Worm (Caenorhabditis elegans): ENCODE data around the gene M04B2.2.

The M04B2.2 gene

DNA sequence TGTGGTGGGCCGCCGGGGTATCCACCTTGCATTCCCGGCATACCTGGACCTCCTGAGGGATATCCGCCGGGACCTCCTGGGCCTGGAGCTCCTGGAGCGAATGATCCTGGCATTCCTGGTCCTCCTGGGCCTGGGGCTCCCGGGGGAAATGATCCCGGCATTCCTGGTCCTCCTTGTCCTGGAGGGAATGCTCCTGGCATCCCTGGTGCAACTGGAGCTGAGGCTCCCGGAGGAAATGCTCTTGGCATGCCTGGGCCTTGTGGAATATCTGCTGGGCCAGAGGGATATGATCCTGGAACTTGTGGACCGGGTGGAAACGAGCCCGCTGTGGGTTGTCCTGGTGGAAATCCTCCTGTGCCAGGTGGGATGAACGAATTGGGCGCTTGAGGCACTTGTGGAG is 37.2 kb downstream of the M04B2.2 start:
- TF ChIP-seq med-1 (GFP tag; optimal IDR thresholded peaks at IDR 0.05; ENCODE audit: insufficient read depth): no peak
- TF ChIP-seq flt-1 (GFP tag; IDR thresholded peaks at IDR 0.05): no peak
- no peak for TF ChIP-seq ref-1 (GFP tag; conservative IDR thresholded peaks at IDR 0.05)
- no peak for TF ChIP-seq cog-1 (tag; optimal IDR thresholded peaks at IDR 0.05)
- TF ChIP-seq ztf-23 (GFP tag; IDR thresholded peaks at IDR 0.05): no peak
- no peak for TF ChIP-seq T22C8.4 (GFP tag; IDR thresholded peaks at IDR 0.05)
- no peak for TF ChIP-seq klf-2 (GFP tag; conservative IDR thresholded peaks at IDR 0.05)
- TF ChIP-seq ztf-29 (GFP tag; IDR thresholded peaks at IDR 0.05): no peak
- TF ChIP-seq tab-1 (GFP tag; IDR thresholded peaks at IDR 0.05): no peak

DNA sequence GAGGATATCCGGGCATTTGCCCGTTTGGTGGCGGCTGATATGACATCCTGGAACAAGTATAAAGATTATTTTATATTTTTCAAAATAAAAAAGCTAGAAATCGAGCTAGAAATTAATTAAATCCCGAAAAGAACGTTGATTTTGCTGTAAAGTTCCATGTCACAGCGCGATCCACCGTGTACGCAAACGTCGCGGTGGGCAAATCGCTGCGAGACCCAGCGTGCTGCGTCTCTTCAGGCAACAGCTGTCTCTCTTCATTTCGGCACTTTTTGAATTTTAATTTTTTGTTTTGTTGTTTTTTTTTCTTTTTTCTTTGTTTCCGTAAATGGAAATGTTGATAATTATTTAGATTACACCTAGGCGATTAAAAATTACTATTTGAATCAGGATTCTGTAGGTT is 38.3 kb downstream of the M04B2.2 start, which contains the start of gene sec-24.1:
Gene sec-24.1, minus strand, starts transcription at position 49 of the 400 bp plus-strand sequence.
- peak; percentile 75 for TF ChIP-seq cog-1 (tag; optimal IDR thresholded peaks at IDR 0.05)
- no peak for TF ChIP-seq flt-1 (GFP tag; IDR thresholded peaks at IDR 0.05)

ce11 chrIV:11568249-11568940 is 40.5 kb downstream of the M04B2.2 start:
- TF ChIP-seq ref-1 (GFP tag; conservative IDR thresholded peaks at IDR 0.05): no peak
- no peak for TF ChIP-seq cog-1 (tag; optimal IDR thresholded peaks at IDR 0.05)
- no peak for TF ChIP-seq flt-1 (GFP tag; IDR thresholded peaks at IDR 0.05)
- TF ChIP-seq ztf-23 (GFP tag; IDR thresholded peaks at IDR 0.05): no peak
- no peak for TF ChIP-seq med-1 (GFP tag; optimal IDR thresholded peaks at IDR 0.05; ENCODE audit: insufficient read depth)

DNA sequence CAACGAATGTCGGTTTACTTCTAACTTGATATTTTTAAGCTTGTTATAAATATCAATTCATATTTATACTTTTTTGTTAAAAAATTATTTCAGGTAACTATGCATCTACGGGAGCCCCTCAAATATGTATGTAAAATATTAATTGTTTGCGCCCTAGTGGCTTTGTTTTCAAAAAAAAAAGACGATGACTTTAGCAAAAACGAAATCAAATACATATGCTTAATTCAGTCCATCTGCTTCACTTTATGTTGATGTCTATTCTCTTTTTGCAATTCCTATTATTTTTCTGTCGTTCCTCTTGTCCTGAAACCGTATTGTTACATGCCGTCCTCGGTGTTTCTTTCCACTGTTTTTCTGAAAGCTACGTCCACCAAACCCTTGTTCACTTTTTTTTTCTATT is 41.9 kb downstream of the M04B2.2 start:
- no peak for TF ChIP-seq ztf-29 (GFP tag; IDR thresholded peaks at IDR 0.05)
- TF ChIP-seq T22C8.4 (GFP tag; IDR thresholded peaks at IDR 0.05): no peak
- no peak for TF ChIP-seq klf-2 (GFP tag; conservative IDR thresholded peaks at IDR 0.05)
- TF ChIP-seq flt-1 (GFP tag; IDR thresholded peaks at IDR 0.05): no peak
- TF ChIP-seq ref-1 (GFP tag; conservative IDR thresholded peaks at IDR 0.05): no peak
- TF ChIP-seq cog-1 (tag; optimal IDR thresholded peaks at IDR 0.05): no peak
- TF ChIP-seq med-1 (GFP tag; optimal IDR thresholded peaks at IDR 0.05; ENCODE audit: insufficient read depth): no peak
- TF ChIP-seq ztf-23 (GFP tag; IDR thresholded peaks at IDR 0.05): no peak
- no peak for TF ChIP-seq tab-1 (GFP tag; IDR thresholded peaks at IDR 0.05)

DNA sequence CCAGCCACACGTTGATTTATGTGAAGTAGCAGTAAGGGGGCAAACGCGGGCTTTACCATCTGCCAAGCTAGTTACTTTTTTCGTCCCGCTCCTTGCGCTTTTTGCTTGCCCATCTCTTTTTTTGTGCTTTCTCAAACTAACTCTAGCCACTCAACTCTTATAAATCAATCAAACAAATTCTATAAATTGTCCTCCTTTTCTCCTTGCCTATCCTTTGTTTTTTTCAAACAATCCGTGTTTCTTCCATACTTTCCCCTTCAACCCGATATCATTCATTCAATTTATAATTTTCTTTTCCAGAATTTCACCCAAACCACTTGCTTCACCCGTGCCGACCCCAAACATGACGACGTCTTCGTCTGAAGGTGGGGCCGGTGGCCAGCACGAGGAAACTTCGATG is 42.3 kb downstream of the M04B2.2 start, which contains the start of gene srgp-1:
Gene srgp-1, plus strand, starts transcription at position 301 of the 400 bp plus-strand sequence.
- TF ChIP-seq flt-1 (GFP tag; IDR thresholded peaks at IDR 0.05): no peak
- no peak for TF ChIP-seq ztf-23 (GFP tag; IDR thresholded peaks at IDR 0.05)
- no peak for TF ChIP-seq ztf-29 (GFP tag; IDR thresholded peaks at IDR 0.05)
- no peak for TF ChIP-seq tab-1 (GFP tag; IDR thresholded peaks at IDR 0.05)
- TF ChIP-seq klf-2 (GFP tag; conservative IDR thresholded peaks at IDR 0.05): no peak

DNA sequence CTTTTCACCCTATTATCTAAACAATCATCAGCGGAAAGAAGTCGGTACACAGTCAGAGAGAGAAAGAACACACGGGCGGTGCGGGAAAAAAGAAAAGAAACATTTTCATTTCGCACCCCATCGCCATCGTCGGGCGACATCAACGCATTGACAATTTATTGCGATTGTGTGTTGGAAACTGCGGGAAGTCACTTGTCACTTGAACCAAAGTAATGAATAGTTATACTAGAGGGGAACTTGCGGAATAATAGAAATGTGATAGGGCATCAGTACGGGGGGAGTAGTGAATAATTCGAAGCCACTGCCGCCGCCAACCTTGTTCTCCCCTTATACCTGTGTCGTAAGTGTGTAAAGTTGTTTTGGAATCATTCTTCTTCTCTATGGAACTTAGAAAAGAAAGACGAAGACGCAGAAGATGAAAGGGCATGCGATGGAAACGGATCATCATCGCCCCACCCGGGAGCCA is 43.6 kb downstream of the M04B2.2 start:
- TF ChIP-seq ref-1 (GFP tag; conservative IDR thresholded peaks at IDR 0.05): no peak
- TF ChIP-seq tab-1 (GFP tag; IDR thresholded peaks at IDR 0.05): no peak
- no peak for TF ChIP-seq flt-1 (GFP tag; IDR thresholded peaks at IDR 0.05)
- TF ChIP-seq med-1 (GFP tag; optimal IDR thresholded peaks at IDR 0.05; ENCODE audit: insufficient read depth): no peak
- TF ChIP-seq cog-1 (tag; optimal IDR thresholded peaks at IDR 0.05): no peak
- no peak for TF ChIP-seq klf-2 (GFP tag; conservative IDR thresholded peaks at IDR 0.05)
- no peak for TF ChIP-seq ztf-29 (GFP tag; IDR thresholded peaks at IDR 0.05)
- no peak for TF ChIP-seq ztf-23 (GFP tag; IDR thresholded peaks at IDR 0.05)
- no peak for TF ChIP-seq T22C8.4 (GFP tag; IDR thresholded peaks at IDR 0.05)

DNA sequence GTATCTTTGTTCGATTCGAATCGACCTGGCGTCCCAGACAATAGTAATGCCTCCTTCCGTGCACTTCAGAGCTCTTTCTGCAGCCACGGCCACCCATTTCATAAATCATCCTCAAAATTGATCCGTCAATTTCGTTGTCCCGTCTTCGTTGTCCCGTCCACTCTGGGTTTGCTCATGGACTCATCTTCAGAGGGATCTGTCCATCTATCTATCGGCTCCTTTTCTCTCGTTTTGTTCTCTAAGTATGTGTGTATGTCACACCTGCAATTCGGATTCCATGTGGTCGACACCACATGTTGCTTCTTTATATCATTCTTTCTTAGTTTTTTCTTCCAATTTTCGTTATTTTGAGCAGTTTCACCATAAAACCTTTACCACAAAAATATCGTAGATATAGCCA is 44.7 kb downstream of the M04B2.2 start:
- no peak for TF ChIP-seq ztf-29 (GFP tag; IDR thresholded peaks at IDR 0.05)
- TF ChIP-seq klf-2 (GFP tag; conservative IDR thresholded peaks at IDR 0.05): no peak
- TF ChIP-seq ref-1 (GFP tag; conservative IDR thresholded peaks at IDR 0.05): no peak
- TF ChIP-seq cog-1 (tag; optimal IDR thresholded peaks at IDR 0.05): no peak
- TF ChIP-seq tab-1 (GFP tag; IDR thresholded peaks at IDR 0.05): no peak
- no peak for TF ChIP-seq T22C8.4 (GFP tag; IDR thresholded peaks at IDR 0.05)
- TF ChIP-seq med-1 (GFP tag; optimal IDR thresholded peaks at IDR 0.05; ENCODE audit: insufficient read depth): no peak
- TF ChIP-seq flt-1 (GFP tag; IDR thresholded peaks at IDR 0.05): no peak
- no peak for TF ChIP-seq ztf-23 (GFP tag; IDR thresholded peaks at IDR 0.05)

ce11 chrIV:11574331-11574730 is 46.5 kb downstream of the M04B2.2 start:
- TF ChIP-seq med-1 (GFP tag; optimal IDR thresholded peaks at IDR 0.05; ENCODE audit: insufficient read depth) (no peak), ref-1 (GFP tag; conservative IDR thresholded peaks at IDR 0.05) (no peak), flt-1 (GFP tag; IDR thresholded peaks at IDR 0.05) (no peak), T22C8.4 (GFP tag; IDR thresholded peaks at IDR 0.05) (no peak), ztf-29 (GFP tag; IDR thresholded peaks at IDR 0.05) (no peak)

DNA sequence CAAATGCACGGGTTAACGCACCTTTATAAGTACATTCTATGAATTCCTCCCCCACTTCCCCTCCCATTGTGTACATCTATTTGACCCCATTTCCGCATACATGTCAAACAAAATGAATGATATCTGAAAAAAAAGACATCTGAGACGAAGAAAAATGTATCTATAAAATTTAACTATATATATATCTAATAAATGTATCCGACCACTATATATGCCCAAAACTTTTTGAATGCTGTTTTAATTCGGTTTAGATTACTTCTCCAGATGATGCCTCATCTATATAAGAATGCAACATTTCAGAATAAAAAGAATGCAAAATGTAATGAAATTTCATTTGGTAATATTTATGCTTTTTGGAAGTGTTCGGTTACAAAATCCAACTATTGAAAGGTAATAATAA is 50.6 kb downstream of the M04B2.2 start, which contains the start of gene rib-1:
Gene rib-1, plus strand, starts transcription at position 301 of the 400 bp plus-strand sequence.
- TF ChIP-seq cog-1 (tag; optimal IDR thresholded peaks at IDR 0.05) (no peak), tab-1 (GFP tag; IDR thresholded peaks at IDR 0.05) (no peak), flt-1 (GFP tag; IDR thresholded peaks at IDR 0.05) (no peak), T22C8.4 (GFP tag; IDR thresholded peaks at IDR 0.05) (no peak), ztf-23 (GFP tag; IDR thresholded peaks at IDR 0.05) (no peak), ztf-29 (GFP tag; IDR thresholded peaks at IDR 0.05) (no peak), ref-1 (GFP tag; conservative IDR thresholded peaks at IDR 0.05) (no peak), klf-2 (GFP tag; conservative IDR thresholded peaks at IDR 0.05) (no peak), med-1 (GFP tag; optimal IDR thresholded peaks at IDR 0.05; ENCODE audit: insufficient read depth) (no peak)
